Worm (Caenorhabditis elegans) whole organism, midembryonic: Measurements from ENCODE around the gene F14B8.5.

Experiments used
- T22C8.4 ChIP-seq: fragments of 200-800 bp; sonication (Bioruptor generic); IDR thresholded peaks from 2 replicates; pipeline ENCODE4 v1.3.6; 2022; ENCODE audit warnings: missing genetic modification characterization, missing compliant biosample characterization
- cog-1 ChIP-seq: sonication (generic microtip); optimal IDR thresholded peaks from 2 replicates; lab custom pipeline; 2016; ENCODE audit warnings: missing genetic modification characterization, missing compliant biosample characterization
- flt-1 ChIP-seq: fragments of 200-800 bp; sonication (Bioruptor generic); IDR thresholded peaks from 2 replicates; pipeline ENCODE4 v1.3.6; 2022; ENCODE audit warnings: missing genetic modification characterization, missing compliant biosample characterization
- klf-2 ChIP-seq: fragments of 200-800 bp; sonication (Bioruptor generic); conservative IDR thresholded peaks from 2 replicates; pipeline ENCODE4 v1.3.6; 2022; ENCODE audit warnings: missing genetic modification reagents, missing genetic modification characterization, missing compliant biosample characterization
- med-1 ChIP-seq: sonication (generic microtip); optimal IDR thresholded peaks from 2 replicates; lab custom pipeline; 2017; ENCODE audit warnings: missing genetic modification characterization, mild to moderate bottlenecking, missing compliant biosample characterization, antibody characterized with exemption, missing genetic modification reagents; ENCODE audit not compliant: insufficient read depth
- ref-1 ChIP-seq: fragments of 200-800 bp; sonication (Bioruptor generic); conservative IDR thresholded peaks from 2 replicates; pipeline ENCODE4 v1.3.6; 2022; ENCODE audit warnings: missing genetic modification reagents, missing genetic modification characterization, missing compliant biosample characterization
- tab-1 ChIP-seq: fragments of 200-800 bp; sonication (Bioruptor generic); IDR thresholded peaks from 2 replicates; pipeline ENCODE4 v1.3.6; 2022; ENCODE audit warnings: missing genetic modification characterization, missing compliant biosample characterization
- ztf-23 ChIP-seq: fragments of 200-800 bp; sonication (Bioruptor generic); IDR thresholded peaks from 2 replicates; pipeline ENCODE4 v1.3.6; 2022; ENCODE audit warnings: missing genetic modification reagents, missing genetic modification characterization, missing compliant biosample characterization
- ztf-29 ChIP-seq: fragments of 200-800 bp; sonication (Bioruptor generic); IDR thresholded peaks from 2 replicates; pipeline ENCODE4 v1.3.6; 2022; ENCODE audit warnings: missing genetic modification reagents, missing genetic modification characterization, missing compliant biosample characterization

F14B8.5 gene

ce11 chrX:6946789-6947188 is 18.3 kb upstream of the F14B8.5 start:
- TF ChIP-seq ztf-23 (GFP tag; lab: Robert Waterston, UW) = no peak

- no peak for TF ChIP-seq T22C8.4 (GFP tag; lab: Robert Waterston, UW)
- no peak for TF ChIP-seq cog-1 (tag; lab: Kevin White, UChicago)
- no peak for TF ChIP-seq med-1 (GFP tag; lab: Kevin White, UChicago)
- no peak for TF ChIP-seq flt-1
- no peak for TF ChIP-seq ztf-23 (GFP tag; lab: Robert Waterston, UW)
- TF ChIP-seq ref-1 (GFP tag; lab: Robert Waterston, UW) = no peak
- no peak for TF ChIP-seq ztf-29 (GFP tag; lab: Robert Waterston, UW)
Observed at ce11 chrX:6941711-6942110, 13.2 kb upstream of the F14B8.5 start.

- no peak for TF ChIP-seq klf-2 (GFP tag; lab: Robert Waterston, UW)
- no peak for TF ChIP-seq med-1 (GFP tag; lab: Kevin White, UChicago)
- no peak for TF ChIP-seq ztf-23 (GFP tag; lab: Robert Waterston, UW)
- no peak for TF ChIP-seq flt-1
- no peak for TF ChIP-seq T22C8.4 (GFP tag; lab: Robert Waterston, UW)
Observed at ce11 chrX:6940775-6941174, 12.3 kb upstream of the F14B8.5 start.

- TF ChIP-seq ztf-23 (GFP tag; lab: Robert Waterston, UW) = no peak
- TF ChIP-seq cog-1 (tag; lab: Kevin White, UChicago) = no peak
- no peak for TF ChIP-seq ref-1 (GFP tag; lab: Robert Waterston, UW)
Observed at ce11 chrX:6939917-6940316, 11.4 kb upstream of the F14B8.5 start, which contains the start of gene C16E9.1. Gene C16E9.1 (plus strand): TSS chrX:6940217.

- TF ChIP-seq T22C8.4 (GFP tag; lab: Robert Waterston, UW) (no peak), ref-1 (GFP tag; lab: Robert Waterston, UW) (no peak), med-1 (GFP tag; lab: Kevin White, UChicago) (no peak), ztf-29 (GFP tag; lab: Robert Waterston, UW) (no peak), klf-2 (GFP tag; lab: Robert Waterston, UW) (no peak), flt-1 (no peak), cog-1 (tag; lab: Kevin White, UChicago) (no peak), tab-1 (no peak), ztf-23 (GFP tag; lab: Robert Waterston, UW) (no peak)
Observed at ce11 chrX:6937742-6938141, 9.2 kb upstream of the F14B8.5 start.

- TF ChIP-seq ref-1 (GFP tag; lab: Robert Waterston, UW) = no peak
- no peak for TF ChIP-seq ztf-23 (GFP tag; lab: Robert Waterston, UW)
- TF ChIP-seq tab-1 = no peak
- TF ChIP-seq med-1 (GFP tag; lab: Kevin White, UChicago) = no peak
- no peak for TF ChIP-seq T22C8.4 (GFP tag; lab: Robert Waterston, UW)
- TF ChIP-seq cog-1 (tag; lab: Kevin White, UChicago) = no peak
- TF ChIP-seq klf-2 (GFP tag; lab: Robert Waterston, UW) = no peak
- TF ChIP-seq flt-1 = no peak
- TF ChIP-seq ztf-29 (GFP tag; lab: Robert Waterston, UW) = no peak
Observed at ce11 chrX:6935430-6935829, 6.9 kb upstream of the F14B8.5 start, which contains the start of gene C16E9.2. Gene C16E9.2 (plus strand): TSS chrX:6935730.

ce11 chrX:6934453-6934852 is 5.9 kb upstream of the F14B8.5 start:
- TF ChIP-seq ref-1 (GFP tag; lab: Robert Waterston, UW) (no peak), tab-1 (no peak), T22C8.4 (GFP tag; lab: Robert Waterston, UW) (no peak), med-1 (GFP tag; lab: Kevin White, UChicago) (no peak), flt-1 (no peak; the same call in 1 of the 2 replicates), ztf-29 (GFP tag; lab: Robert Waterston, UW) (no peak), ztf-23 (GFP tag; lab: Robert Waterston, UW) (no peak), klf-2 (GFP tag; lab: Robert Waterston, UW) (no peak), cog-1 (tag; lab: Kevin White, UChicago) (no peak)

- TF ChIP-seq tab-1 = no peak
- no peak for TF ChIP-seq flt-1
- no peak for TF ChIP-seq cog-1 (tag; lab: Kevin White, UChicago)
- no peak for TF ChIP-seq ztf-29 (GFP tag; lab: Robert Waterston, UW)
- no peak for TF ChIP-seq T22C8.4 (GFP tag; lab: Robert Waterston, UW)
- TF ChIP-seq ztf-23 (GFP tag; lab: Robert Waterston, UW) = no peak
- no peak for TF ChIP-seq med-1 (GFP tag; lab: Kevin White, UChicago)
- no peak for TF ChIP-seq ref-1 (GFP tag; lab: Robert Waterston, UW)
- no peak for TF ChIP-seq klf-2 (GFP tag; lab: Robert Waterston, UW)
Observed at ce11 chrX:6932134-6932533, 3.6 kb upstream of the F14B8.5 start, which contains the start of gene F14B8.6. Gene F14B8.6 (minus strand): TSS chrX:6932425.

- TF ChIP-seq ref-1 (GFP tag; lab: Robert Waterston, UW) = no peak
- no peak for TF ChIP-seq tab-1
- TF ChIP-seq klf-2 (GFP tag; lab: Robert Waterston, UW) = no peak
- no peak for TF ChIP-seq ztf-29 (GFP tag; lab: Robert Waterston, UW)
Observed at ce11 chrX:6926952-6927351, 1.6 kb downstream of the F14B8.5 start.

- TF ChIP-seq T22C8.4 (GFP tag; lab: Robert Waterston, UW) (no peak), tab-1 (no peak), ref-1 (GFP tag; lab: Robert Waterston, UW) (no peak), med-1 (GFP tag; lab: Kevin White, UChicago) (no peak), cog-1 (tag; lab: Kevin White, UChicago) (no peak), flt-1 (no peak), klf-2 (GFP tag; lab: Robert Waterston, UW) (no peak), ztf-23 (GFP tag; lab: Robert Waterston, UW) (no peak), ztf-29 (GFP tag; lab: Robert Waterston, UW) (no peak)
Observed at ce11 chrX:6924461-6924860, 4.0 kb downstream of the F14B8.5 start, which contains the start of gene otpl-3. Gene otpl-3 (minus strand): TSS chrX:6924764.
